Worm (Caenorhabditis elegans) whole organism, midembryonic: ENCODE measurements around the gene Y57A10C.8.

Experiments
- klf-2 ChIP-seq: fragments of 200-800 bp; sonication (Bioruptor generic); conservative IDR thresholded peaks from 2 replicates; pipeline ENCODE4 v1.3.6; 2022; ENCODE audit warnings: missing genetic modification reagents, missing genetic modification characterization, missing compliant biosample characterization
- ztf-23 ChIP-seq: fragments of 200-800 bp; sonication (Bioruptor generic); IDR thresholded peaks from 2 replicates; pipeline ENCODE4 v1.3.6; 2022; ENCODE audit warnings: missing genetic modification reagents, missing genetic modification characterization, missing compliant biosample characterization

DNA sequence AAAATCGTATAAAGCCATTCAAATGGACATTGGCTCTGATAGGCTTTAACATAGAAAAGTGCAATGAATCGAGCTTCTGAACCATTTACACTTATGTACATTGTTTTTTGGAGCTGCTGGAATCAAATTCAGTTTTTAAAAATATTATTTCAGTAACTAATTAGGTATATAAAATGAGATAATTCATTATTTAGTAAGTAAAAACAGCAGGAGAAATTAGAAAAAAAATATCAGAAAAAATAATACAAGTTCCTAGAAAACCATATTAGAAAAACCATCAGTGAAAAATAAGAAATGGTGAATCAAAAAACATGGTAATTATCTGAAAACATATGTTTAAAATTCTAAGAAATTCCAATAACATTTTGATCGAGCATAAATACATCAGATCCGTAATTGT, 32.0 kb downstream of the Y57A10C.8 start, which contains the start of gene F57G9.7:
- no peak for TF ChIP-seq klf-2 (GFP tag; lab: Robert Waterston, UW)
- no peak for TF ChIP-seq ztf-23 (GFP tag; lab: Robert Waterston, UW)
